Fruit fly (Drosophila melanogaster) S2 (cell line): ENCODE data around the gene Or85b.

Source experiments
- CG8478 ChIP-seq: fragments of >200 bp; optimal IDR thresholded peaks from 2 replicates; lab custom pipeline; 2018
- CTCF ChIP-seq, 2 experiments: fragments of >200 bp; optimal IDR thresholded peaks; 2 replicates each; lab custom pipeline; 2018

Gene Or85b

dm6 chr3R:8470567-8470966, 40.6 kb downstream of the Or85b start:
- TF ChIP-seq CG8478 (lab: Kevin White, UChicago) (no peak), CTCF (optimal IDR thresholded peaks at IDR 0.05; lab: Kevin White, UChicago) (no peak)

DNA sequence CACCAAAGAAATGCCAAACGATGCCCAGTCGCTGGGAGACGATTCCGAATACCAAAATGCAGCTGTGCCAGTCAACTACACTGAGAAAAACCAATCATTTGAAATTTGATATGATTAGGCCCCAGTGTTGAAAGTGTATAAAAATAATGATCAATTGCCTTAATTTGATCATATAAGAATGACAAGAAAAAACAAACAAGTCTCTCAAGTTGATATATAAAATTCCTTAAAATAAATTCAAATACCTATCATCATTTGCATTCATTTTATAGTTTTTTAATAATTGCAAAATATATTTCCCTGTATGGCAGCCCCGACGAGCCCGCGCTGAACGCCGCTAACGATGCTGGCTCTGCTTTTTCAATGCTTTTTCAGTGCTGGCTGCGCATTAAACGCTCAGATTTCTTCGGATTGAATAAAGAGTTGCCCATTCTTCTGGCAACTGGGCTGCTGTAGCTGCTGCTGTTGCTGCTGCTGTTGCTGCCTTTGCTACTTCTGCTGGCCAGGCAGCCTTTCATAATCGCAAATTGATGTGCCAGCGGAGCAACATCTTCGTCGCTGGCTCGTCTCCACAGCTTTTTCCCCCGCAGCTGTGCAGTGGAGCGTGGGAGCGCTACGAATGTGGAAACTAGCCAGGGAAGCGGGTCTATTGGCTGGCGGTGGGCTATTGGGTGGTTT, 41.3 kb downstream of the Or85b start:
- TF ChIP-seq CG8478 (lab: Kevin White, UChicago): no peak
- TF ChIP-seq CTCF (optimal IDR thresholded peaks at IDR 0.05; lab: Kevin White, UChicago): no peak

dm6 chr3R:8467819-8468421, 43.2 kb downstream of the Or85b start:
- TF ChIP-seq CG8478 (lab: Kevin White, UChicago): no peak
- TF ChIP-seq CTCF (optimal IDR thresholded peaks at IDR 0.05; lab: Kevin White, UChicago): no peak

- TF ChIP-seq CTCF (optimal IDR thresholded peaks at IDR 0.05; lab: Kevin White, UChicago): peak in 1 of 2 experiments; percentile 20
- no peak for TF ChIP-seq CG8478 (lab: Kevin White, UChicago)
These were observed 47.3 kb downstream of the Or85b start for dm6 chr3R:8463904-8464303.
